Fruit fly (Drosophila melanogaster) whole organism, prepupa: ENCODE measurements around the gene CG8851.

Experiments used
- Blimp-1 ChIP-seq: fragments of 200-800 bp; sonication (Bioruptor generic); optimal IDR thresholded peaks from 3 replicates; lab custom pipeline; 2017; ENCODE audit warnings: missing biosample characterization, missing genetic modification characterization, mild to moderate bottlenecking, moderate library complexity, missing genetic modification reagents
- CG10631 ChIP-seq: fragments of 200-800 bp; sonication (Bioruptor generic); optimal IDR thresholded peaks from 2 replicates; lab custom pipeline; 2016; ENCODE audit warnings: missing biosample characterization, missing genetic modification characterization
- CG10669 ChIP-seq: fragments of 200-800 bp; sonication (Bioruptor generic); optimal IDR thresholded peaks from 3 replicates; lab custom pipeline; 2018; ENCODE audit warnings: missing biosample characterization, mild to moderate bottlenecking, missing genetic modification characterization, moderate library complexity
- CG11762 ChIP-seq: fragments of 200-800 bp; sonication (Bioruptor generic); optimal IDR thresholded peaks from 3 replicates; lab custom pipeline; 2016; ENCODE audit warnings: missing biosample characterization, missing genetic modification characterization; ENCODE audit not compliant: insufficient read depth
- CG11902 ChIP-seq: fragments of 200-800 bp; sonication (Bioruptor generic); optimal IDR thresholded peaks from 3 replicates; lab custom pipeline; 2016; ENCODE audit warnings: missing biosample characterization, missing genetic modification characterization
- CG15336 ChIP-seq: fragments of 200-800 bp; sonication (Bioruptor generic); IDR thresholded peaks from 2 replicates; pipeline ENCODE4 v1.3.6; 2022; ENCODE audit warnings: missing biosample characterization, missing genetic modification characterization
- CG1621 ChIP-seq: fragments of 200-800 bp; sonication (Bioruptor generic); optimal IDR thresholded peaks from 3 replicates; lab custom pipeline; 2018; ENCODE audit warnings: missing biosample characterization, mild to moderate bottlenecking, missing genetic modification characterization
- CG31627 ChIP-seq: fragments of 200-800 bp; sonication (Bioruptor generic); optimal IDR thresholded peaks from 3 replicates; lab custom pipeline; 2016; ENCODE audit warnings: missing biosample characterization, missing genetic modification characterization
- CG34406 ChIP-seq: fragments of 200-800 bp; sonication (Bioruptor generic); optimal IDR thresholded peaks from 3 replicates; lab custom pipeline; 2016; ENCODE audit warnings: missing biosample characterization, missing genetic modification characterization
- CG3919 ChIP-seq: fragments of 200-800 bp; sonication (Bioruptor generic); optimal IDR thresholded peaks from 3 replicates; lab custom pipeline; 2016; ENCODE audit warnings: missing biosample characterization, missing genetic modification characterization
- CG4318 ChIP-seq: fragments of 200-800 bp; sonication (Bioruptor generic); optimal IDR thresholded peaks from 3 replicates; lab custom pipeline; 2017; ENCODE audit warnings: missing biosample characterization, mild to moderate bottlenecking, missing genetic modification characterization
- CG6163 ChIP-seq: fragments of 200-800 bp; sonication (Bioruptor generic); IDR thresholded peaks from 3 replicates; pipeline ENCODE4 v1.3.6; 2022; ENCODE audit warnings: missing biosample characterization, missing genetic modification characterization
- CG6276 ChIP-seq: fragments of 200-800 bp; sonication (Bioruptor generic); optimal IDR thresholded peaks from 2 replicates; lab custom pipeline; 2017; ENCODE audit warnings: missing biosample characterization, mild to moderate bottlenecking, missing genetic modification characterization
- CG6792 ChIP-seq: fragments of 200-800 bp; sonication (Bioruptor generic); optimal IDR thresholded peaks from 3 replicates; lab custom pipeline; 2016; ENCODE audit warnings: missing biosample characterization, missing genetic modification characterization
- CG6808 ChIP-seq: fragments of 200-800 bp; sonication (Bioruptor generic); optimal IDR thresholded peaks from 3 replicates; lab custom pipeline; 2017; ENCODE audit warnings: missing biosample characterization, missing genetic modification characterization, mild to moderate bottlenecking, moderate library complexity, missing genetic modification reagents
- CG6854 ChIP-seq: fragments of 200-800 bp; sonication (Bioruptor generic); optimal IDR thresholded peaks from 2 replicates; lab custom pipeline; 2017; ENCODE audit warnings: missing biosample characterization, mild to moderate bottlenecking, missing genetic modification characterization
- CG7368 ChIP-seq: fragments of 200-800 bp; sonication (Bioruptor generic); optimal IDR thresholded peaks from 3 replicates; lab custom pipeline; 2016; ENCODE audit warnings: missing biosample characterization, missing genetic modification characterization
- CG8319 ChIP-seq: fragments of 200-800 bp; sonication (Bioruptor generic); optimal IDR thresholded peaks from 3 replicates; lab custom pipeline; 2016; ENCODE audit warnings: missing biosample characterization, missing genetic modification characterization
- CG8632 ChIP-seq: fragments of 200-800 bp; sonication (Bioruptor generic); optimal IDR thresholded peaks from 3 replicates; lab custom pipeline; 2016; ENCODE audit warnings: missing biosample characterization, missing genetic modification characterization
- CG9139 ChIP-seq: fragments of 200-800 bp; sonication (Bioruptor generic); optimal IDR thresholded peaks from 3 replicates; lab custom pipeline; 2017; ENCODE audit warnings: missing biosample characterization, mild to moderate bottlenecking, missing genetic modification characterization
- Eip75B ChIP-seq: fragments of 200-800 bp; sonication (Bioruptor generic); optimal IDR thresholded peaks from 3 replicates; lab custom pipeline; 2016; ENCODE audit warnings: missing biosample characterization, missing genetic modification characterization
- Eip93F ChIP-seq: fragments of 200-800 bp; sonication (Bioruptor generic); optimal IDR thresholded peaks from 2 replicates; lab custom pipeline; 2016; ENCODE audit warnings: missing biosample characterization, mild to moderate bottlenecking, missing genetic modification characterization
- Ets21C ChIP-seq: fragments of 200-800 bp; sonication (Bioruptor generic); optimal IDR thresholded peaks from 3 replicates; lab custom pipeline; 2016; ENCODE audit warnings: missing biosample characterization, missing genetic modification characterization
- Ets96B ChIP-seq: fragments of 200-800 bp; optimal IDR thresholded peaks from 2 replicates; lab custom pipeline; 2019; ENCODE audit warnings: missing biosample characterization, mild to moderate bottlenecking, missing genetic modification characterization, moderate library complexity
- Gug ChIP-seq: fragments of 200-800 bp; sonication (Bioruptor generic); IDR thresholded peaks from 2 replicates; pipeline ENCODE4 v1.3.6; 2022; ENCODE audit warnings: missing biosample characterization, missing genetic modification characterization
- Hr38 ChIP-seq: sonication (Bioruptor generic); optimal IDR thresholded peaks from 2 replicates; lab custom pipeline; 2016; ENCODE audit warnings: missing biosample characterization, missing genetic modification characterization
- Hr4 ChIP-seq: fragments of 200-800 bp; sonication (Bioruptor generic); optimal IDR thresholded peaks from 3 replicates; lab custom pipeline; 2016; ENCODE audit warnings: missing biosample characterization, missing genetic modification characterization
- Lpt ChIP-seq: fragments of 200-800 bp; sonication (Bioruptor generic); optimal IDR thresholded peaks from 3 replicates; lab custom pipeline; 2016; ENCODE audit warnings: missing biosample characterization, missing genetic modification characterization
- Met ChIP-seq: fragments of 200-800 bp; sonication (Bioruptor generic); optimal IDR thresholded peaks from 3 replicates; lab custom pipeline; 2016; ENCODE audit warnings: missing biosample characterization, missing genetic modification characterization
- Smox ChIP-seq: fragments of 200-800 bp; sonication (Bioruptor generic); optimal IDR thresholded peaks from 3 replicates; lab custom pipeline; 2016; ENCODE audit warnings: missing biosample characterization, missing genetic modification characterization
- Sox102F ChIP-seq: fragments of 200-800 bp; sonication (Bioruptor generic); optimal IDR thresholded peaks from 2 replicates; lab custom pipeline; 2016; ENCODE audit warnings: missing biosample characterization, mild to moderate bottlenecking, missing genetic modification characterization
- Sox14 ChIP-seq: fragments of 200-800 bp; sonication (Bioruptor generic); optimal IDR thresholded peaks from 3 replicates; lab custom pipeline; 2016; ENCODE audit warnings: missing biosample characterization, missing genetic modification characterization
- Sox15 ChIP-seq: fragments of 200-800 bp; sonication (Bioruptor generic); optimal IDR thresholded peaks from 3 replicates; lab custom pipeline; 2016; ENCODE audit warnings: missing biosample characterization, missing genetic modification characterization
- achi ChIP-seq: fragments of 200-800 bp; sonication (Bioruptor generic); optimal IDR thresholded peaks from 3 replicates; lab custom pipeline; 2016; ENCODE audit warnings: missing biosample characterization, missing genetic modification characterization
- acj6 ChIP-seq: fragments of 200-800 bp; sonication (Bioruptor generic); optimal IDR thresholded peaks from 3 replicates; lab custom pipeline; 2016; ENCODE audit warnings: missing biosample characterization, missing genetic modification characterization
- cyc ChIP-seq: fragments of 200-800 bp; sonication (Bioruptor generic); optimal IDR thresholded peaks from 3 replicates; lab custom pipeline; 2016; ENCODE audit warnings: missing biosample characterization, missing genetic modification characterization
- dac ChIP-seq: fragments of 200-800 bp; sonication (Bioruptor generic); optimal IDR thresholded peaks from 2 replicates; lab custom pipeline; 2017; ENCODE audit warnings: missing biosample characterization, mild to moderate bottlenecking, missing genetic modification characterization
- dsx ChIP-seq: fragments of 200-800 bp; optimal IDR thresholded peaks from 3 replicates; lab custom pipeline; 2019; ENCODE audit warnings: missing biosample characterization, mild to moderate bottlenecking, missing genetic modification characterization, moderate library complexity; ENCODE audit not compliant: poor library complexity, severe bottlenecking
- esn ChIP-seq: fragments of 200-800 bp; sonication (Bioruptor generic); optimal IDR thresholded peaks from 2 replicates; lab custom pipeline; 2016; ENCODE audit warnings: missing biosample characterization, mild to moderate bottlenecking, missing genetic modification characterization, moderate library complexity
- fd59A ChIP-seq: fragments of 200-800 bp; sonication (Bioruptor generic); optimal IDR thresholded peaks from 2 replicates; lab custom pipeline; 2017; ENCODE audit warnings: missing biosample characterization, mild to moderate bottlenecking, missing genetic modification characterization, missing genetic modification reagents
- fd85E ChIP-seq: fragments of 200-800 bp; sonication (Bioruptor generic); optimal IDR thresholded peaks from 3 replicates; lab custom pipeline; 2016; ENCODE audit warnings: missing biosample characterization, missing genetic modification characterization
- fkh ChIP-seq: fragments of 200-800 bp; sonication (Bioruptor generic); optimal IDR thresholded peaks from 3 replicates; lab custom pipeline; 2017; ENCODE audit warnings: missing biosample characterization, mild to moderate bottlenecking, missing genetic modification characterization, moderate library complexity
- net ChIP-seq: fragments of 200-800 bp; sonication (Bioruptor generic); optimal IDR thresholded peaks from 3 replicates; lab custom pipeline; 2016; ENCODE audit warnings: missing biosample characterization, missing genetic modification characterization
- pdm3 ChIP-seq: fragments of 200-800 bp; sonication (Bioruptor generic); optimal IDR thresholded peaks from 3 replicates; lab custom pipeline; 2016; ENCODE audit warnings: missing biosample characterization, missing genetic modification characterization
- salr ChIP-seq, 2 experiments: fragments of 200-800 bp; sonication (Bioruptor generic); optimal IDR thresholded peaks; 3 replicates each; lab custom pipeline; 2016 to 2018; ENCODE audit warnings: missing biosample characterization in 2 of 2, missing genetic modification characterization in 2 of 2, mild to moderate bottlenecking in 1 of 2
- spab ChIP-seq: fragments of 200-800 bp; sonication (Bioruptor generic); optimal IDR thresholded peaks from 2 replicates; lab custom pipeline; 2017; ENCODE audit warnings: missing biosample characterization, mild to moderate bottlenecking, missing genetic modification characterization, missing genetic modification reagents
- ss ChIP-seq, 2 experiments: fragments of 200-800 bp; sonication (Bioruptor generic); optimal IDR thresholded peaks; 2 replicates in 1 of 2; 3 replicates in 1 of 2; lab custom pipeline; 2017 to 2018; ENCODE audit warnings: mild to moderate bottlenecking in 2 of 2, missing biosample characterization in 2 of 2, missing genetic modification characterization in 2 of 2, moderate library complexity in 1 of 2
- svp ChIP-seq: fragments of 200-800 bp; sonication (Bioruptor generic); peaks from one replicate; lab custom pipeline; 2016; ENCODE audit warnings: missing biosample characterization, missing genetic modification characterization
- topi ChIP-seq: fragments of 200-800 bp; sonication (Bioruptor generic); optimal IDR thresholded peaks from 3 replicates; lab custom pipeline; 2016; ENCODE audit warnings: missing biosample characterization, missing genetic modification characterization
- vri ChIP-seq: fragments of 200-800 bp; sonication (Bioruptor generic); optimal IDR thresholded peaks from 3 replicates; lab custom pipeline; 2016; ENCODE audit warnings: missing biosample characterization, mild to moderate bottlenecking, missing genetic modification characterization

Gene CG8851

DNA sequence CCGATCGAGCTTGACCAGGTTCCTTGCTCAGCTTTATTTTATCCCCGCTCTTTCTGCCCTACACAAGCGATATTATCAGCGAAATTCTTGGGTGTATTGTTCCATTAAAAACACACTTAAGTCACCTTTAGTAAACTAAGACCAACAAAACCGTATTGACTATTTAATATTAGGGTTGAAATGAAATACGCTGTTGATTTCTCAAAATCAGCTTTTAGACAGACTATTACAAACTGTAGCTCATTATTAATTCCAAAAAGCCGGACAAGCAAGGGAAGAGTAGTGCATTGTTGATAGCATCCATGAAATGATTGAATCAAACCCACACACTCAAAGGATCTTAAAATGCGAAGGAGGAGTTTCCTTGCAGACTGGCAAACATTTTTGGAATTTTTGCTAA lies 38.8 kb downstream of the CG8851 start (continued):
- TF ChIP-seq Hr4 (GFP tag; lab: Kevin White, UChicago) (no peak), CG34406 (GFP tag; lab: Kevin White, UChicago) (peak; percentile 9), topi (GFP tag; lab: Kevin White, UChicago) (peak; percentile 32), pdm3 (GFP tag; lab: Kevin White, UChicago) (no peak), CG31627 (GFP tag; lab: Kevin White, UChicago) (no peak), esn (GFP tag; lab: Kevin White, UChicago) (no peak), Blimp-1 (GFP tag; lab: Kevin White, UChicago) (no peak), fd85E (GFP tag; lab: Kevin White, UChicago) (no peak), ss (GFP tag; optimal IDR thresholded peaks at IDR 0.05; lab: Kevin White, UChicago) (no peak), cyc (GFP tag; lab: Kevin White, UChicago) (peak; percentile 14), Gug (GFP tag; lab: Robert Waterston, UW) (no peak)

DNA sequence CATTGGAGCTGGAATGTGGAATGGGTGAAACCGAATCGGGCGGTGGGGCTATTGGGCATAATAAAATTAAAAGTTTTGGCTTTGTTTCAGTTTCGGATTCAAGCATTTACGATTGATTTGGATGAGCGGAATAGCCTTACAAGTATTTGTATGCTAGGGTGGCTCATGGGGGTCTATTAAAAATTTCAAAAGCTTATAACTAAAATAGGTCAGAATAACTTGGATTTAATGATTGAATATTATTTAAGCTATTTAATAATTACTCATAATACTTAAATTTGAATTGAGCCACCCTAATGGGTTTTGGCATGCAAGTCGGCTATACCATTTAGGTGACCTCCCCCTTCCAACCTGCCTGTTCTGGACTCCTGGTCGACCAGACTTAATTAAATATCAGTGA lies 40.2 kb downstream of the CG8851 start:
- no peak for TF ChIP-seq Blimp-1 (GFP tag; lab: Kevin White, UChicago)
- no peak for TF ChIP-seq Ets21C (GFP tag; lab: Kevin White, UChicago)
- TF ChIP-seq CG7368 (GFP tag; lab: Kevin White, UChicago): no peak
- no peak for TF ChIP-seq CG1621 (tag; lab: Kevin White, UChicago)
- TF ChIP-seq CG4318 (GFP tag; lab: Kevin White, UChicago): no peak
- no peak for TF ChIP-seq CG11902 (GFP tag; lab: Kevin White, UChicago)
- TF ChIP-seq CG10669 (GFP tag; lab: Kevin White, UChicago): peak; percentile 32
- TF ChIP-seq achi (GFP tag; lab: Kevin White, UChicago): peak; percentile 43
- peak; percentile 42 for TF ChIP-seq Smox
- peak; percentile 27 for TF ChIP-seq CG10631 (GFP tag; lab: Kevin White, UChicago)
- no peak for TF ChIP-seq CG6808
- TF ChIP-seq Gug (GFP tag; lab: Robert Waterston, UW): no peak
- TF ChIP-seq CG8632 (GFP tag; lab: Kevin White, UChicago): no peak
- no peak for TF ChIP-seq net (GFP tag; lab: Kevin White, UChicago)
- TF ChIP-seq Eip93F (GFP tag; lab: Kevin White, UChicago): no peak
- TF ChIP-seq Sox15: no peak
- TF ChIP-seq salr (GFP tag; optimal IDR thresholded peaks at IDR 0.05; lab: Kevin White, UChicago): no peak
- no peak for TF ChIP-seq Lpt (GFP tag; lab: Kevin White, UChicago)
- no peak for TF ChIP-seq fkh
- TF ChIP-seq CG15336 (GFP tag; lab: Robert Waterston, UW): no peak
- peak; percentile 56 for TF ChIP-seq svp (GFP tag; lab: Kevin White, UChicago)
- no peak for TF ChIP-seq CG8319 (GFP tag; lab: Kevin White, UChicago)
- no peak for TF ChIP-seq Sox14 (GFP tag; lab: Kevin White, UChicago)
- TF ChIP-seq dac (GFP tag; lab: Kevin White, UChicago): no peak
- TF ChIP-seq CG3919 (GFP tag; lab: Kevin White, UChicago): no peak
- TF ChIP-seq Eip75B (GFP tag; lab: Kevin White, UChicago): no peak
- TF ChIP-seq CG11762 (GFP tag; lab: Kevin White, UChicago): peak; percentile 1
- TF ChIP-seq CG6792: peak; percentile 5
- TF ChIP-seq dsx (GFP tag; lab: Kevin White, UChicago): no peak
- TF ChIP-seq cyc (GFP tag; lab: Kevin White, UChicago): no peak
- peak; percentile 19; the same call in 1 of the 3 replicates for TF ChIP-seq CG6163
- TF ChIP-seq Hr38 (GFP tag; lab: Kevin White, UChicago): no peak
- TF ChIP-seq acj6 (GFP tag; lab: Kevin White, UChicago): peak; percentile 33
- TF ChIP-seq fd85E (GFP tag; lab: Kevin White, UChicago): no peak
- TF ChIP-seq Sox102F (GFP tag; lab: Kevin White, UChicago): peak; percentile 38
- no peak for TF ChIP-seq spab (GFP tag; lab: Kevin White, UChicago)
- peak; percentile 30 for TF ChIP-seq vri (GFP tag; lab: Kevin White, UChicago)
- no peak for TF ChIP-seq CG6276 (GFP tag; lab: Kevin White, UChicago)
- TF ChIP-seq Ets96B (tag; lab: Kevin White, UChicago): peak; percentile 43
- peak; percentile 18 for TF ChIP-seq CG34406 (GFP tag; lab: Kevin White, UChicago)
- TF ChIP-seq CG9139: no peak
- TF ChIP-seq Met (GFP tag; lab: Kevin White, UChicago): peak; percentile 55
- peak; percentile 6 for TF ChIP-seq fd59A
- no peak for TF ChIP-seq CG6854
